Fruit fly (Drosophila melanogaster): Measurements from ENCODE around the gene Wdr82.

Gene Wdr82

dm6 chr2L:8381508-8382036 lies 7.3 kb downstream of the Wdr82 start, which contains the start of gene AlaRS (continued):
- TF ChIP-seq nerfin-1 (tag; optimal IDR thresholded peaks at IDR 0.05), result peak; percentile 30
- peak; percentile 22 for TF ChIP-seq gro (GFP tag; optimal IDR thresholded peaks at IDR 0.05)
- TF ChIP-seq corto (GFP tag; optimal IDR thresholded peaks at IDR 0.05), result peak; percentile 50
- peak; percentile 18 for TF ChIP-seq Xbp1 (GFP tag; optimal IDR thresholded peaks at IDR 0.05)
- TF ChIP-seq nom (GFP tag; optimal IDR thresholded peaks at IDR 0.05), result peak; percentile 34
- TF ChIP-seq CG11504 (tag; optimal IDR thresholded peaks at IDR 0.05), result peak; percentile 42
- TF ChIP-seq Gsc (GFP tag; IDR thresholded peaks at IDR 0.05), result no peak
- no peak for TF ChIP-seq dimm (GFP tag; IDR thresholded peaks at IDR 0.05)
- TF ChIP-seq CG15696 (tag; optimal IDR thresholded peaks at IDR 0.05), result no peak
- no peak for TF ChIP-seq sim (GFP tag; IDR thresholded peaks at IDR 0.05)
- TF ChIP-seq Dad (GFP tag; optimal IDR thresholded peaks at IDR 0.05), result no peak
- peak; percentile 13 for TF ChIP-seq CG3995 (GFP tag; optimal IDR thresholded peaks at IDR 0.05)
- peak; percentile 46 for TF ChIP-seq inv (GFP tag; IDR thresholded peaks at IDR 0.05; ENCODE audit: partially characterized antibody)
- TF ChIP-seq CG4707 (GFP tag; optimal IDR thresholded peaks at IDR 0.05), result no peak
- no peak for TF ChIP-seq her (GFP tag; optimal IDR thresholded peaks at IDR 0.05)
- TF ChIP-seq CG10462 (GFP tag; optimal IDR thresholded peaks at IDR 0.05), result no peak
- no peak for TF ChIP-seq CG8089 (GFP tag; optimal IDR thresholded peaks at IDR 0.05)
- TF ChIP-seq psq (GFP tag; optimal IDR thresholded peaks at IDR 0.05), result no peak
- no peak for TF ChIP-seq Doc2 (GFP tag; IDR thresholded peaks at IDR 0.05)
- no peak for TF ChIP-seq slou (GFP tag; optimal IDR thresholded peaks at IDR 0.05)
- TF ChIP-seq CG18262 (tag; optimal IDR thresholded peaks at IDR 0.05), result peak; percentile 53
- no peak for TF ChIP-seq CG6175 (GFP tag; IDR thresholded peaks at IDR 0.05)
- TF ChIP-seq row (GFP tag; IDR thresholded peaks at IDR 0.05), result peak; percentile 79
- TF ChIP-seq CG17912 (GFP tag; optimal IDR thresholded peaks at IDR 0.05), result no peak
- no peak for TF ChIP-seq fu2 (GFP tag; optimal IDR thresholded peaks at IDR 0.05)
- no peak for TF ChIP-seq cato (GFP tag; optimal IDR thresholded peaks at IDR 0.05; ENCODE audit: borderline replicate concordance)
- no peak for TF ChIP-seq H15 (GFP tag; IDR thresholded peaks at IDR 0.05)
- no peak for TF ChIP-seq Mes4 (GFP tag; optimal IDR thresholded peaks at IDR 0.05)
- TF ChIP-seq CG16863 (GFP tag; optimal IDR thresholded peaks at IDR 0.05), result no peak
- TF ChIP-seq exex (tag; optimal IDR thresholded peaks at IDR 0.05), result peak; percentile 5
- no peak for TF ChIP-seq mirr (GFP tag; optimal IDR thresholded peaks at IDR 0.05)
- TF ChIP-seq Chrac-16 (GFP tag; optimal IDR thresholded peaks at IDR 0.05), result peak; percentile 16
- TF ChIP-seq Meics (GFP tag; optimal IDR thresholded peaks at IDR 0.05), result peak; percentile 28
- TF ChIP-seq CG17385 (GFP tag; optimal IDR thresholded peaks at IDR 0.05), result peak; percentile 37
- TF ChIP-seq ato (GFP tag; IDR thresholded peaks at IDR 0.05; ENCODE audit: partially characterized antibody), result no peak
- TF ChIP-seq croc (GFP tag; conservative IDR thresholded peaks at IDR 0.05), result no peak
- no peak for TF ChIP-seq CG11093 (GFP tag; IDR thresholded peaks at IDR 0.05)
- TF ChIP-seq en (GFP tag; optimal IDR thresholded peaks at IDR 0.05), result no peak
- peak; percentile 53 for TF ChIP-seq trem (tag; optimal IDR thresholded peaks at IDR 0.05)
- no peak for TF ChIP-seq CG9437 (GFP tag; optimal IDR thresholded peaks at IDR 0.05)
- TF ChIP-seq CG3065 (GFP tag; optimal IDR thresholded peaks at IDR 0.05), result no peak
- TF ChIP-seq CG13296 (GFP tag; optimal IDR thresholded peaks at IDR 0.05), result peak; percentile 50
- TF ChIP-seq CG17568 (GFP tag; optimal IDR thresholded peaks at IDR 0.05), result peak; percentile 29
- TF ChIP-seq vfl (GFP tag; optimal IDR thresholded peaks at IDR 0.05), result peak; percentile 11
- no peak for TF ChIP-seq Drgx (GFP tag; IDR thresholded peaks at IDR 0.05)
- no peak for TF ChIP-seq NC2α (GFP tag; optimal IDR thresholded peaks at IDR 0.05)
- TF ChIP-seq CG3407 (GFP tag; optimal IDR thresholded peaks at IDR 0.05), result peak; percentile 24
- TF ChIP-seq CG2875 (GFP tag; optimal IDR thresholded peaks at IDR 0.05), result peak; percentile 2
- peak; percentile 18 for TF ChIP-seq Six4 (GFP tag; optimal IDR thresholded peaks at IDR 0.05)
- peak; percentile 65 for TF ChIP-seq CG14710 (tag; optimal IDR thresholded peaks at IDR 0.05)
- no peak for TF ChIP-seq yki (optimal IDR thresholded peaks at IDR 0.05)
- peak; percentile 20 for TF ChIP-seq CG1233 (GFP tag; optimal IDR thresholded peaks at IDR 0.05)

Measured in whole organism, embryonic.